Worm (Caenorhabditis elegans) whole organism, L3 larva: ENCODE measurements around the gene F59A6.13.
A peak's percentile ranks its signal among the peaks of the same experiment; 100 is the strongest.

Source experiments
- R02D3.7 ChIP-seq: fragments of 150-350 bp; optimal IDR thresholded peaks from 2 replicates; lab custom pipeline; 2014; ENCODE audit warnings: missing biosample characterization, missing genetic modification characterization
- ZK546.5 ChIP-seq: sonication (generic microtip); optimal IDR thresholded peaks from 2 replicates; lab custom pipeline; 2017; ENCODE audit warnings: missing biosample characterization, missing genetic modification characterization
- aly-2 ChIP-seq: fragments of 150-350 bp; optimal IDR thresholded peaks from 2 replicates; lab custom pipeline; 2014; ENCODE audit warnings: missing biosample characterization, missing genetic modification characterization
- ama-1 ChIP-seq: fragments of 150-350 bp; optimal IDR thresholded peaks from 2 replicates; lab custom pipeline; 2018
- ceh-82 ChIP-seq: fragments of 150-350 bp; optimal IDR thresholded peaks from 2 replicates; lab custom pipeline; 2014; ENCODE audit warnings: missing biosample characterization, missing genetic modification characterization
- ceh-9 ChIP-seq: sonication (generic microtip); optimal IDR thresholded peaks from 2 replicates; lab custom pipeline; 2018; ENCODE audit warnings: missing biosample characterization, missing genetic modification characterization
- daf-12 ChIP-seq: fragments of 150-350 bp; optimal IDR thresholded peaks from 2 replicates; lab custom pipeline; 2014; ENCODE audit warnings: missing biosample characterization, missing genetic modification reagents, missing genetic modification characterization
- egl-27 ChIP-seq: sonication (generic microtip); optimal IDR thresholded peaks from 4 replicates; lab custom pipeline; 2017; ENCODE audit warnings: missing biosample characterization, missing genetic modification reagents, missing genetic modification characterization
- egl-5 ChIP-seq: fragments of 150-350 bp; optimal IDR thresholded peaks from 2 replicates; lab custom pipeline; 2017; ENCODE audit warnings: missing biosample characterization, missing genetic modification reagents, missing genetic modification characterization, inconsistent platforms
- elt-1 ChIP-seq: fragments of 150-350 bp; optimal IDR thresholded peaks from 2 replicates; lab custom pipeline; 2014; ENCODE audit warnings: missing biosample characterization, missing genetic modification characterization
- elt-2 ChIP-seq: sonication (generic microtip); optimal IDR thresholded peaks from 2 replicates; lab custom pipeline; 2016; ENCODE audit warnings: missing genetic modification reagents, mild to moderate bottlenecking, missing genetic modification characterization, missing compliant biosample characterization
- elt-3 ChIP-seq, 3 experiments: fragments of 150-350 bp in 1 of 3; sonication (generic microtip) in 2 of 3; optimal IDR thresholded peaks; 2 replicates in 2 of 3; 4 replicates in 1 of 3; lab custom pipeline; 2014 to 2017; ENCODE audit warnings: missing biosample characterization in 3 of 3, missing genetic modification characterization in 3 of 3
- eor-1 ChIP-seq, 2 experiments: fragments of 150-350 bp; optimal IDR thresholded peaks; 2 replicates each; lab custom pipeline; 2014 to 2018; ENCODE audit warnings: missing biosample characterization in 2 of 2, missing genetic modification characterization in 2 of 2
- fkh-10 ChIP-seq: sonication (generic microtip); optimal IDR thresholded peaks from 2 replicates; lab custom pipeline; 2017; ENCODE audit warnings: missing biosample characterization, missing genetic modification reagents, missing genetic modification characterization
- fkh-2 ChIP-seq: fragments of 150-350 bp; optimal IDR thresholded peaks from 2 replicates; lab custom pipeline; 2014; ENCODE audit warnings: missing biosample characterization, missing genetic modification reagents, missing genetic modification characterization
- fos-1 ChIP-seq: fragments of 150-350 bp; optimal IDR thresholded peaks from 2 replicates; lab custom pipeline; 2014; ENCODE audit warnings: missing biosample characterization, missing genetic modification characterization
- hmg-11 ChIP-seq: sonication (generic microtip); optimal IDR thresholded peaks from 2 replicates; lab custom pipeline; 2016; ENCODE audit warnings: missing genetic modification characterization, missing compliant biosample characterization
- lin-15B ChIP-seq: fragments of 150-350 bp; optimal IDR thresholded peaks from 2 replicates; lab custom pipeline; 2014; ENCODE audit warnings: missing biosample characterization, missing genetic modification characterization
- lsy-12 ChIP-seq: sonication (generic microtip); optimal IDR thresholded peaks from 2 replicates; lab custom pipeline; 2016; ENCODE audit warnings: mild to moderate bottlenecking, missing genetic modification characterization, missing compliant biosample characterization
- mdl-1 ChIP-seq: fragments of 150-350 bp; optimal IDR thresholded peaks from 2 replicates; lab custom pipeline; 2014; ENCODE audit warnings: missing biosample characterization, missing genetic modification characterization
- mml-1 ChIP-seq: fragments of 150-350 bp; sonication (generic microtip); optimal IDR thresholded peaks from 3 replicates; lab custom pipeline; 2014; ENCODE audit warnings: missing biosample characterization, missing genetic modification characterization
- nfya-1 ChIP-seq: sonication (generic microtip); optimal IDR thresholded peaks from 2 replicates; lab custom pipeline; 2017; ENCODE audit warnings: missing genetic modification characterization, mild to moderate bottlenecking, missing compliant biosample characterization, antibody characterized with exemption, moderate library complexity; ENCODE audit not compliant: insufficient read depth
- nhr-11 ChIP-seq: fragments of 150-350 bp; optimal IDR thresholded peaks from 2 replicates; lab custom pipeline; 2014; ENCODE audit warnings: missing biosample characterization, missing genetic modification characterization
- nhr-12 ChIP-seq: fragments of 150-350 bp; optimal IDR thresholded peaks from 2 replicates; lab custom pipeline; 2014; ENCODE audit warnings: missing biosample characterization, missing genetic modification characterization
- nhr-237 ChIP-seq: fragments of 150-350 bp; optimal IDR thresholded peaks from 2 replicates; lab custom pipeline; 2014; ENCODE audit warnings: missing biosample characterization, missing genetic modification characterization
- nhr-25 ChIP-seq: sonication (generic microtip); optimal IDR thresholded peaks from 2 replicates; lab custom pipeline; 2017; ENCODE audit warnings: missing biosample characterization, missing genetic modification characterization
- nhr-28 ChIP-seq: fragments of 150-350 bp; optimal IDR thresholded peaks from 2 replicates; lab custom pipeline; 2014; ENCODE audit warnings: missing biosample characterization, missing genetic modification characterization
- nhr-43 ChIP-seq: sonication (generic microtip); optimal IDR thresholded peaks from 2 replicates; lab custom pipeline; 2016; ENCODE audit warnings: mild to moderate bottlenecking, missing genetic modification characterization, missing compliant biosample characterization; ENCODE audit not compliant: poor library complexity, severe bottlenecking
- nhr-76 ChIP-seq: fragments of 150-350 bp; sonication (generic microtip); optimal IDR thresholded peaks from 5 replicates; lab custom pipeline; 2014; ENCODE audit warnings: missing biosample characterization, missing genetic modification characterization
- nhr-77 ChIP-seq: fragments of 150-350 bp; optimal IDR thresholded peaks from 2 replicates; lab custom pipeline; 2014; ENCODE audit warnings: missing biosample characterization, missing genetic modification characterization
- pha-4 ChIP-seq: fragments of 150-350 bp; optimal IDR thresholded peaks from 2 replicates; lab custom pipeline; 2014; ENCODE audit warnings: missing biosample characterization, missing genetic modification reagents, missing genetic modification characterization
- pqm-1 ChIP-seq: fragments of 150-350 bp; optimal IDR thresholded peaks from 2 replicates; lab custom pipeline; 2017; ENCODE audit warnings: missing biosample characterization, missing genetic modification characterization, inconsistent platforms
- sea-2 ChIP-seq: fragments of 150-350 bp; sonication (generic microtip); optimal IDR thresholded peaks from 4 replicates; lab custom pipeline; 2014; ENCODE audit warnings: missing biosample characterization, missing genetic modification reagents, missing genetic modification characterization
- skn-1 ChIP-seq: fragments of 150-350 bp; optimal IDR thresholded peaks from 2 replicates; lab custom pipeline; 2014; ENCODE audit warnings: missing biosample characterization, missing genetic modification characterization
- snpc-4 ChIP-seq: fragments of 150-350 bp; optimal IDR thresholded peaks from 2 replicates; lab custom pipeline; 2014; ENCODE audit warnings: missing biosample characterization, missing genetic modification characterization
- tbx-2 ChIP-seq: sonication (generic microtip); optimal IDR thresholded peaks from 2 replicates; lab custom pipeline; 2016; ENCODE audit warnings: mild to moderate bottlenecking, missing genetic modification characterization, missing compliant biosample characterization
- unc-39 ChIP-seq: sonication (generic microtip); optimal IDR thresholded peaks from 4 replicates; lab custom pipeline; 2017; ENCODE audit warnings: missing biosample characterization, missing genetic modification characterization
- zag-1 ChIP-seq: fragments of 150-350 bp; optimal IDR thresholded peaks from 2 replicates; lab custom pipeline; 2014; ENCODE audit warnings: missing biosample characterization, missing genetic modification characterization
- ztf-11 ChIP-seq: fragments of 150-350 bp; optimal IDR thresholded peaks from 2 replicates; lab custom pipeline; 2014; ENCODE audit warnings: missing biosample characterization, missing genetic modification characterization

The F59A6.13 gene

DNA sequence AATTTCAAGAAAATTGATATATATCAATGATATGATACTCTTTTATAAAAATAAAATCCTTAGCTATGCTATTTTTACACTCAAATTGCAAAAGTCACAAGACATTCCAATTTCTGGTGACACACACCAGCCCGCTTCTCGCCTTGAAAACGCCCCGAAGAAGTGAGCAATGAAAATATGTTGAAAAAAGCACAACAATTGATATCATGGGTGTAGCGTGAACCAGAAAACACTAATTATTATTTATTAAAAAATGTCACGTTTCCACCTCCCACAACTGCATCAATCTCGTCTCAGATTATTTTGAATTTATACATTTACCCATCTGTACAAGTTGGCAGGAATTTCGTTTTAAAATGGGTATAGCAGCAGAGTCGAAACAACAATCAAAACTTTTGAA is 17.8 kb upstream of the F59A6.13 start, which contains the start of gene F59A6.4:
Gene F59A6.4 (plus strand): TSS at position 301 of the 400 bp plus-strand sequence.
- TF ChIP-seq nhr-43 (tag; lab: Kevin White, UChicago) (no peak), R02D3.7 (tag; lab: Kevin White, UChicago) (no peak), zag-1 (no peak), mml-1 (tag; lab: Kevin White, UChicago) (no peak), egl-5 (no peak), lin-15B (no peak), eor-1 (tag; optimal IDR thresholded peaks at IDR 0.05; lab: Kevin White, UChicago) (no peak), nhr-76 (tag; lab: Kevin White, UChicago) (no peak), elt-2 (no peak), mdl-1 (tag; lab: Kevin White, UChicago) (no peak), daf-12 (no peak), nhr-28 (tag; lab: Kevin White, UChicago) (no peak)
- TF ChIP-seq, all 47 proteins: peak for 0

DNA sequence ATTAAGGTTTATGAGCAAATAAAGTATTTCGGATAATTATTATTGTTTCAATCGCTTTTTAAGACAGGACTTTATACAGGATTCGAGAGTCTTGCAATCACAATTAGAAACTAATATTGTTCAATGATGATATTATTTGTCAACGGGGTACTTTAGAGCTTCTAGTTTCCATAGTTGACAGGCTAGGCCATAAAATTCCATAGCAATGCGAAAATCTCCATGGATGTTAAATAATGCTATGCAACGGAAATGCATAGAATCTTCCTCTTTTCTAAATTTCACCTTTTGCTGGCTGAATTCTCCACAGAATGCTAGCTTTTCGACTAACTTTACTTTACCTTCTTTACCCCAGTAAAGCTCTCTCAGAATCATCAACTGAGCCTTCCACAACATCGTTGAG is 14.6 kb upstream of the F59A6.13 start, which contains the start of gene F59A6.3:
Gene F59A6.3 (plus strand): TSS at position 301 of the 400 bp plus-strand sequence.
- no peak for TF ChIP-seq nfya-1 (tag; lab: Kevin White, UChicago)
- TF ChIP-seq nhr-76 (tag; lab: Kevin White, UChicago) = no peak
- TF ChIP-seq hmg-11 (tag; lab: Kevin White, UChicago) = no peak
- no peak for TF ChIP-seq elt-3 (tag; optimal IDR thresholded peaks at IDR 0.05; lab: Kevin White, UChicago)
- TF ChIP-seq ceh-82 (tag; lab: Kevin White, UChicago) = no peak
- TF ChIP-seq fkh-10 (GFP tag; lab: Kevin White, UChicago) = no peak
- no peak for TF ChIP-seq ama-1
- TF ChIP-seq ztf-11 = no peak
- TF ChIP-seq ZK546.5 (tag; lab: Kevin White, UChicago) = no peak
- no peak for TF ChIP-seq lsy-12 (tag; lab: Kevin White, UChicago)
- no peak for TF ChIP-seq nhr-237 (tag; lab: Kevin White, UChicago)
- no peak for TF ChIP-seq fkh-2 (tag; lab: Kevin White, UChicago)
- TF ChIP-seq nhr-12 = no peak
- TF ChIP-seq egl-27 = no peak

DNA sequence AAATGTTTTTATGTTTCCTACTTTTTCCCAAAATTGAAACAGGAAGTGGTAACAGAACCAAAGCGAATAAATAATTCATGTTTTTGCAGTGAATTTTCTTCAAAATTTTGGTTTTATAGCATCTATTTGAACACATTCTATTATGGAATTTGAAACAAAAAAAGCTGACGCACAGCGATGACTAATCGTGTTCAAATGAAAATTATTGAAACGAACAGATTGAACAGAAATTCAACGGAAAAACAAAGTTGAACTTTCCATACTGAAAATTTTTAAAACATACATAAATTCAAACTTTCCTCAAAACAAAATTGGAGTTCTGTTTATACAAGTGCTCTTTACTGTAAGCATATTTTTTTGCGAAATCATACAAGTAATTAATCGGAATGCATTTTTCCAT is 10.6 kb upstream of the F59A6.13 start, which contains the start of gene F59A6.12:
Gene F59A6.12 (minus strand): TSS at position 101 of the 400 bp plus-strand sequence.
- TF ChIP-seq daf-12 (no peak), nhr-76 (tag; lab: Kevin White, UChicago) (no peak), mml-1 (tag; lab: Kevin White, UChicago) (no peak)

DNA sequence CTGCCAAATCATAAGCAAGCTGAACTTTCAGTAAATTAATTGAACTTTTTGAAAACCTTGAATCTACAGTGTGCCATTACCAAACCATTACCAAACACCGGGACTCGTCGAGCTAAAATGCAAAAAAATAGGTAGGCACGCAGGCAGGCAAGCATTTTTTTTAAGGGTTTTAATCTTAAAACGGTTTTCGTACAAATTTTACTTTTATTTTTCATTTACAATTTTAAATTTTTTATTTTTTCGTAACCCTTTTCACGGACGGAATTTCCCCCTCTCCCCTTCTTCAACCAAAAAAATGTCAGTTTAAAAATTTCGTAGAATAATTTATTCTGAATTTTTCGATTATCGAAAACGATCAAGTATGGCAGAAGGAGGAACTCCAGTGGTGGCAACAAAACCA is 8.2 kb upstream of the F59A6.13 start, which contains the start of gene F59A6.2:
Gene F59A6.2 (plus strand): TSS at position 301 of the 400 bp plus-strand sequence.
- no peak for TF ChIP-seq pqm-1 (tag; lab: Kevin White, UChicago)
- no peak for TF ChIP-seq fkh-2 (tag; lab: Kevin White, UChicago)
- TF ChIP-seq nhr-28 (tag; lab: Kevin White, UChicago) = no peak
- no peak for TF ChIP-seq skn-1 (tag; lab: Kevin White, UChicago)
- TF ChIP-seq nhr-77 (tag; lab: Kevin White, UChicago) = no peak
- no peak for TF ChIP-seq ZK546.5 (tag; lab: Kevin White, UChicago)
- TF ChIP-seq lin-15B = no peak
- no peak for TF ChIP-seq R02D3.7 (tag; lab: Kevin White, UChicago)
- TF ChIP-seq nhr-12 = no peak
- TF ChIP-seq nhr-76 (tag; lab: Kevin White, UChicago) = no peak
- no peak for TF ChIP-seq nhr-237 (tag; lab: Kevin White, UChicago)

DNA sequence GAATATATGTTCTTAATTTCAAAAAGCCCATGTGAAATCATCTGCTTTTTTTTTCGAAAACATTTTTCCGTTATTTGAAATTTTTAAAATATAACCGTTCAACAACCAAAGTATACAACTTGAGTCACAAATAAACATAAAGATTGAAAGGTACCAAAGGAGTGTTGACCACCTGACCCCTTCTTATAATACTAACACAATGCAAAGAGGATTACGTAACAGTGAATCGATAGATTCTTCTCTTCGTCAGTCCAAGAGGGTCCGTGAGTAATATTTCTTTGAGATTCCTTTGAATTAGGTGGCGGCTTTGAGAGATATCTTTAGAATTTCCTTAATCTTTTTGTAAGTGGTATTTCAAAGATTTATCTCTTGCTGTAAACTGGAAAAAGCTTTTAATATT is 6.5 kb upstream of the F59A6.13 start:
- TF ChIP-seq ama-1 = no peak

DNA sequence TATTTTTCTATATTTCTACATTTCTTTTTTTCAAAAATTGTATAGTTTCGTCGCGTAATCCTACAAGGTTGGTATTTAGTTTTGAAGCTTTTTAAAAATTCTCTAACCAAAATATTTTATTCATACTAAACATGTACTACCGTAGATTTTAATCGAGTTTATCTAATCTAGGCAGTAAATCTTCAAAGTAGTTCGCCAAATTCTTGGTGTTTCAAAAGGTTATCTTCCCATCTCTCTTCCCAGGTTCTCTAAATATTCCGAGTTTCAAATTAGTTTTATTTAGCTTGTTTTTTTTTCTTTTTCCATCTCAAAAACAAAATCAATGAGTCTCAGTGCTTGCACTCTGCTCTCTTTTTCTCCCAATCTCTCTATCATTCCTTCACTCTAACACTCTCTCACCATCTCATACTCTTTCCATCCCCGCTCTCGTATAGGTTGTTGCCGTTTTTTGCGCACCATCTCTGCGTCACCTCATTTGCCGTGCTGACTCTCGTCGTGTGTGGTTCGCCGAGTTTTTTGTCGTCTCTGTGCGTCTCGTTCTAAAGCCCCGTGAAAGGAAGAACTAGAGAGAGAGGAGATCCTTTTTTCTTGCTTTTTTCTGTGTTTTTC is 5.5 kb upstream of the F59A6.13 start:
- no peak for TF ChIP-seq unc-39
- peak; percentile 56 for TF ChIP-seq lin-15B
- TF ChIP-seq eor-1 (tag; optimal IDR thresholded peaks at IDR 0.05; lab: Kevin White, UChicago) = no peak
- TF ChIP-seq tbx-2 (tag; lab: Kevin White, UChicago) = no peak
- no peak for TF ChIP-seq aly-2 (tag; lab: Kevin White, UChicago)
- TF ChIP-seq ZK546.5 (tag; lab: Kevin White, UChicago) = no peak
- TF ChIP-seq pqm-1 (tag; lab: Kevin White, UChicago) = no peak
- no peak for TF ChIP-seq nhr-28 (tag; lab: Kevin White, UChicago)
- peak; percentile 15 for TF ChIP-seq nhr-25 (tag; lab: Kevin White, UChicago)
- no peak for TF ChIP-seq ceh-82 (tag; lab: Kevin White, UChicago)
- TF ChIP-seq pha-4 (tag; lab: Kevin White, UChicago) = peak; percentile 43
- peak; percentile 44 for TF ChIP-seq snpc-4 (tag; lab: Kevin White, UChicago)
- peak; percentile 15 for TF ChIP-seq nhr-43 (tag; lab: Kevin White, UChicago)
- TF ChIP-seq ceh-9 (tag; lab: Kevin White, UChicago) = no peak
- no peak for TF ChIP-seq nhr-11 (tag; lab: Kevin White, UChicago)
- TF ChIP-seq ama-1 = no peak
- TF ChIP-seq elt-2 = peak; percentile 93
- peak; percentile 90 for TF ChIP-seq elt-1 (tag; lab: Kevin White, UChicago)
- TF ChIP-seq mml-1 (tag; lab: Kevin White, UChicago) = no peak
- TF ChIP-seq lsy-12 (tag; lab: Kevin White, UChicago) = no peak
- TF ChIP-seq elt-3 (tag; optimal IDR thresholded peaks at IDR 0.05; lab: Kevin White, UChicago) = no peak
- peak; percentile 89 for TF ChIP-seq nfya-1 (tag; lab: Kevin White, UChicago)
- peak; percentile 22 for TF ChIP-seq sea-2 (GFP tag; lab: Kevin White, UChicago)
- TF ChIP-seq nhr-77 (tag; lab: Kevin White, UChicago) = no peak
- no peak for TF ChIP-seq nhr-237 (tag; lab: Kevin White, UChicago)
- no peak for TF ChIP-seq fos-1 (tag; lab: Kevin White, UChicago)
- TF ChIP-seq R02D3.7 (tag; lab: Kevin White, UChicago) = peak; percentile 22
